Worm (Caenorhabditis elegans): ENCODE data around the gene T05C3.2.

DNA sequence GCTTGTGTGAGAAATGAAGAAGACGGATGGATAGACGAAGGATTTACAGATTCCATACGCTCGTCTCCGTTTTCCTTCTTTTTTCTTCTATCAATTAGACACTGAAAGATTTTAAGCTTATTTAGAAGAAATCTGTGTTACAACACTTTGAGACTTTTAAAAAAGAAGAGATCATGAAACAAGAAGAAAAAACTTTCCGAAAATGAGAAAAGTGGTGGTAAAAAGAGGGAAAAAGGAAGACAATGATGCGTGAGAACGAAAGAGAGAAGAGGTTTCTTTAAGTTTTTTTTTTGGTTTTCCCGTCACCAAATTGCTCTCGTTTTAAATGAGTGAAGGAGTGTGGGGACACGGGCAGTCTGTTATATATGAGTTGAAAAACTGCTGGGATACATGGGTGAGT is 39.9 kb upstream of the T05C3.2 start, which contains the start of gene glc-3:
- TF ChIP-seq him-1 (tag; optimal IDR thresholded peaks at IDR 0.05): no peak
- TF ChIP-seq W03F9.2 (tag; optimal IDR thresholded peaks at IDR 0.05): no peak
- TF ChIP-seq dao-5 (tag; optimal IDR thresholded peaks at IDR 0.05): no peak
